Worm (Caenorhabditis elegans) whole organism, midembryonic: ENCODE data around the gene clr-1.

ENCODE experiments used
- T22C8.4 ChIP-seq: fragments of 200-800 bp; sonication (Bioruptor generic); IDR thresholded peaks from 2 replicates; pipeline ENCODE4 v1.3.6; 2022; ENCODE audit warnings: missing genetic modification characterization, missing compliant biosample characterization
- cog-1 ChIP-seq: sonication (generic microtip); optimal IDR thresholded peaks from 2 replicates; lab custom pipeline; 2016; ENCODE audit warnings: missing genetic modification characterization, missing compliant biosample characterization
- flt-1 ChIP-seq: fragments of 200-800 bp; sonication (Bioruptor generic); IDR thresholded peaks from 2 replicates; pipeline ENCODE4 v1.3.6; 2022; ENCODE audit warnings: missing genetic modification characterization, missing compliant biosample characterization
- klf-2 ChIP-seq: fragments of 200-800 bp; sonication (Bioruptor generic); conservative IDR thresholded peaks from 2 replicates; pipeline ENCODE4 v1.3.6; 2022; ENCODE audit warnings: missing genetic modification reagents, missing genetic modification characterization, missing compliant biosample characterization
- med-1 ChIP-seq: sonication (generic microtip); optimal IDR thresholded peaks from 2 replicates; lab custom pipeline; 2017; ENCODE audit warnings: missing genetic modification characterization, mild to moderate bottlenecking, missing compliant biosample characterization, antibody characterized with exemption, missing genetic modification reagents; ENCODE audit not compliant: insufficient read depth
- ref-1 ChIP-seq: fragments of 200-800 bp; sonication (Bioruptor generic); conservative IDR thresholded peaks from 2 replicates; pipeline ENCODE4 v1.3.6; 2022; ENCODE audit warnings: missing genetic modification reagents, missing genetic modification characterization, missing compliant biosample characterization
- tab-1 ChIP-seq: fragments of 200-800 bp; sonication (Bioruptor generic); IDR thresholded peaks from 2 replicates; pipeline ENCODE4 v1.3.6; 2022; ENCODE audit warnings: missing genetic modification characterization, missing compliant biosample characterization
- ztf-23 ChIP-seq: fragments of 200-800 bp; sonication (Bioruptor generic); IDR thresholded peaks from 2 replicates; pipeline ENCODE4 v1.3.6; 2022; ENCODE audit warnings: missing genetic modification reagents, missing genetic modification characterization, missing compliant biosample characterization
- ztf-29 ChIP-seq: fragments of 200-800 bp; sonication (Bioruptor generic); IDR thresholded peaks from 2 replicates; pipeline ENCODE4 v1.3.6; 2022; ENCODE audit warnings: missing genetic modification reagents, missing genetic modification characterization, missing compliant biosample characterization

clr-1 gene

DNA sequence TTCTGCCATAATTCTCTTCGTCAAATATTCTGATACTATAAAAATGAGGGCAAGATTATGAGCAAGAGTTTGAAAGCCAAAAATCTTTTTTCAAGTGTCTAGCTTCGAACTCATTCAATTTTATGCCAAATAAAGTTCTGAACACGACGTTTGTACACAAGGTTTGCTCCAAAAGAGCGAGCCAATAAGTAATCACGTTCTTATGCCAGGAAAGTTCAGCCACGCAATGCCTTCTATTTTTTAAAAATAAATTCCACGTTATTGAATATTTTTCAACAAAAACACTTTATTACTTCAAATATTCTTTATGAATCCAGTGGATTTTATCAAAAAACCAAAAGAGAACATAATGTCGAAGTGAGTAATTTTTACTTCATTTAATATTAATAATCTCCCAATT is 21.7 kb downstream of the clr-1 start, which contains the start of gene nep-5:
nep-5 (plus strand) TSS at position 301 of the 400 bp plus-strand sequence.
- TF ChIP-seq klf-2 (GFP tag; lab: Robert Waterston, UW) (no peak), flt-1 (GFP tag; lab: Robert Waterston, UW) (no peak), med-1 (no peak), tab-1 (GFP tag; lab: Robert Waterston, UW) (no peak), ztf-29 (GFP tag; lab: Robert Waterston, UW) (no peak), ref-1 (GFP tag; lab: Robert Waterston, UW) (no peak), cog-1 (tag; lab: Kevin White, UChicago) (no peak), T22C8.4 (GFP tag; lab: Robert Waterston, UW) (no peak), ztf-23 (no peak)

DNA sequence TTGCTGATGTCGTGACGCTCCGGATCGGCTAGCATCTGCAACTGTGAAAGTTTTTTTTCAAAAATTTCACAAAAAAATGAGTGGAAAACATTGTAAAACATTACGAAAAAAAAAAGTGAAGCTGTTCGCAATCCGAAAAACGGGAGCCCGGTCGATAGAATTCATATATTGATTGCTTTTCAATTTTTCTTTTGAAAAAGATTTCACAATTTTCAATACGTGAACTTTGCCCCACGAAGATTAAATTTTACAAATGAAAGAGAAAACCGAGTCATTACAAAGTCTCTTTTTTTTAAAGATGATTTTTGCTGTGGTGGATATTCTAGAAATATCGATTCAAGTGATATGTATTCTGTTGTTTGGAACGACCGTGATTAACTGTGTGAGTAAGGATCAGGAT is 28.2 kb downstream of the clr-1 start, which contains the start of gene F12A10.6:
F12A10.6 (minus strand) TSS at position 101 of the 400 bp plus-strand sequence.
- no peak for TF ChIP-seq ztf-23
- no peak for TF ChIP-seq klf-2 (GFP tag; lab: Robert Waterston, UW)
- no peak for TF ChIP-seq cog-1 (tag; lab: Kevin White, UChicago)
- no peak for TF ChIP-seq ztf-29 (GFP tag; lab: Robert Waterston, UW)
- TF ChIP-seq T22C8.4 (GFP tag; lab: Robert Waterston, UW): no peak
- no peak for TF ChIP-seq tab-1 (GFP tag; lab: Robert Waterston, UW)
- no peak for TF ChIP-seq ref-1 (GFP tag; lab: Robert Waterston, UW)
- no peak for TF ChIP-seq flt-1 (GFP tag; lab: Robert Waterston, UW)
- TF ChIP-seq med-1: no peak

DNA sequence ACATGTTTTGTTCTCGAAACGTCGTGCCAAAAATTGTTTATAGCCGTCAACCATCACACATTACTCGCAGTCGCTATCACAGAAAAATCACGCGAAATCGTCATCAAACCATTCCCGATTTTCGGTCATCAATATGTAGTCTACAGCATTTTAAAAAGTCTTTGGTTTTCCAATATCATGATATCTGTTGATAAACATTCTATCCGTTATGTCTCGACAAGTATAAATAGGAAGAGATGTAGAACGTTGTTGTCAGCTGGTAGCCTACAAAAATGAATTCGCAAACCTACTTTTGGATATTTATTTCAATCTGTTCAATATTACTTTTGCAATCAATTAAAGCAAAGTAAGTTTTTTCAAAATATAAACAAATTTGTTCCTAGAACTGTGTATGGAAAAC is 30.2 kb downstream of the clr-1 start, which contains the start of gene F12A10.1:
F12A10.1 (plus strand) TSS at position 166 of the 400 bp plus-strand sequence.
- no peak for TF ChIP-seq klf-2 (GFP tag; lab: Robert Waterston, UW)
- no peak for TF ChIP-seq ztf-29 (GFP tag; lab: Robert Waterston, UW)
- TF ChIP-seq ref-1 (GFP tag; lab: Robert Waterston, UW): no peak
- TF ChIP-seq med-1: no peak
- TF ChIP-seq tab-1 (GFP tag; lab: Robert Waterston, UW): no peak
- TF ChIP-seq ztf-23: no peak
- TF ChIP-seq T22C8.4 (GFP tag; lab: Robert Waterston, UW): no peak
- no peak for TF ChIP-seq flt-1 (GFP tag; lab: Robert Waterston, UW)

DNA sequence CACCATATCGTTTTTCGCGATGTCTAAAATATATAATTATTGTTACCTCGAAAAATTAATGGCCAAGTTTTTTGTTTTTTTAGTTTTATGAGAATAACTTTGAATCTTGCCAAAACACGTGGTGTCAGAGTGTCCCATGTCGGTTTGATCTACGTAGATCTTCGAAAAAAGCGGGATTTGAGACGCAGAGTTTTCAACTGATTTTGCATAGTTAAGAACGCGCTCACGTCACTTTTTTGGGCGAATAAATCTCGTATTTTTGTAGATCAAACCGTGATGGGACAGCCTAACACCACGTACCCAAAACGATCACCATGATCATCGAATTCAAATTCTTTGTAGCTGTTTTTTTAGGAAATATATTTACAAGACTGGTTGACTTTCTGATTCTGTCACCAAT is 31.4 kb downstream of the clr-1 start:
- TF ChIP-seq flt-1 (GFP tag; lab: Robert Waterston, UW): no peak
- no peak for TF ChIP-seq klf-2 (GFP tag; lab: Robert Waterston, UW)
- TF ChIP-seq T22C8.4 (GFP tag; lab: Robert Waterston, UW): no peak
- no peak for TF ChIP-seq tab-1 (GFP tag; lab: Robert Waterston, UW)
- TF ChIP-seq cog-1 (tag; lab: Kevin White, UChicago): no peak
- no peak for TF ChIP-seq ztf-23
- TF ChIP-seq ref-1 (GFP tag; lab: Robert Waterston, UW): no peak
- no peak for TF ChIP-seq ztf-29 (GFP tag; lab: Robert Waterston, UW)
- no peak for TF ChIP-seq med-1

DNA sequence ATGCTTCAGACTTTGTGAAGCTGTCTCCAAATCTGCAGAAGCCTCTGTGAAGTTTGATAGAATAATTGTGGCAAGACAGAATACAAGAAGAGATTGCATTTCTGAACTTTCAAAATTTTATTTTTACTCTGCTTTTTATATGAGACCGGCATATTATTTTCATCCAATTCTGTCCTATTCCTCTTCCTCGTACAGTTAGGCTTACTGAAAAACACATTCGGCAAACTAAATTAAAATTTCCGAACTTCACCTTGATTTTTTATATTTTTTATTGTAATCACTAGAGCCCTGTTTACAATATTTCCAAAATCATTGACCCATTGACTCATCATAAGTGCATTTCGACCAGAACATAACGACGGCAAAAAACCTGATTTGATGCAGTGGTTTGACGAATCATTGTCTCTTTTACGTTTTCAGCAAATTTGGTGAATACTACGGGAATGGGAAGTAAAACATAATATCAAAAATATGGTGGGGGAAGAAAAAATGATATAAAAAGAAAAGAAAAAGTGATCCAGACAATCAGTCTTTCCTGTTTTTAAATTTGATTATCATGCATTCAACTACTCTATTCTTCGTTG is 32.1 kb downstream of the clr-1 start, which contains the start of the genes suex-1 and F12A10.9:
suex-1 (minus strand) TSS at position 101 of the 584 bp plus-strand sequence.
F12A10.9 (plus strand) TSS at position 534 of the 584 bp plus-strand sequence.
- no peak for TF ChIP-seq flt-1 (GFP tag; lab: Robert Waterston, UW)
- TF ChIP-seq med-1: no peak
- no peak for TF ChIP-seq ztf-23
- TF ChIP-seq cog-1 (tag; lab: Kevin White, UChicago): no peak
- no peak for TF ChIP-seq tab-1 (GFP tag; lab: Robert Waterston, UW)
- TF ChIP-seq T22C8.4 (GFP tag; lab: Robert Waterston, UW): no peak
- no peak for TF ChIP-seq ref-1 (GFP tag; lab: Robert Waterston, UW)
- TF ChIP-seq klf-2 (GFP tag; lab: Robert Waterston, UW): no peak
- TF ChIP-seq ztf-29 (GFP tag; lab: Robert Waterston, UW): no peak

DNA sequence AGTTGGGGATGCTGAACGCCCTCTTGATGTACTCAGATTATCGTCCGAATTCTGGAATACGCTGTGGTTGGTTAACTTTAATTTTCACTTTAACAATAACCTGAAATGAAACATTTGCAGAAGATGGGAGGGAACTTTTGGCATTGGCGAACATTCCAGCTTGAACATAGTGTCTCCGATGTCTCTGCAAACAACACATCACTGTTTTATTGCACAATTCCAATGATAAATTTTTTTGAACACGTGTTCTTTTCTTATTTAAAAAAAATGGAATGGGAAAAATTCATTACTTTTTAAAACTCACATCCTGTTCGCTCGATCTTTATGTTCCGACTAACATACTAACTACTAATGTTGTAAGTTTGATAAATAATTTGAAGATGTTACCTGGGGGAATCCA is 34.3 kb downstream of the clr-1 start, which contains the start of gene fzy-1:
fzy-1 (plus strand) TSS at position 301 of the 400 bp plus-strand sequence.
- TF ChIP-seq ref-1 (GFP tag; lab: Robert Waterston, UW): no peak
- TF ChIP-seq tab-1 (GFP tag; lab: Robert Waterston, UW): no peak
- no peak for TF ChIP-seq T22C8.4 (GFP tag; lab: Robert Waterston, UW)
- TF ChIP-seq med-1: no peak
- TF ChIP-seq cog-1 (tag; lab: Kevin White, UChicago): no peak
- TF ChIP-seq ztf-23: no peak
- no peak for TF ChIP-seq ztf-29 (GFP tag; lab: Robert Waterston, UW)
- no peak for TF ChIP-seq klf-2 (GFP tag; lab: Robert Waterston, UW)
- TF ChIP-seq flt-1 (GFP tag; lab: Robert Waterston, UW): no peak

DNA sequence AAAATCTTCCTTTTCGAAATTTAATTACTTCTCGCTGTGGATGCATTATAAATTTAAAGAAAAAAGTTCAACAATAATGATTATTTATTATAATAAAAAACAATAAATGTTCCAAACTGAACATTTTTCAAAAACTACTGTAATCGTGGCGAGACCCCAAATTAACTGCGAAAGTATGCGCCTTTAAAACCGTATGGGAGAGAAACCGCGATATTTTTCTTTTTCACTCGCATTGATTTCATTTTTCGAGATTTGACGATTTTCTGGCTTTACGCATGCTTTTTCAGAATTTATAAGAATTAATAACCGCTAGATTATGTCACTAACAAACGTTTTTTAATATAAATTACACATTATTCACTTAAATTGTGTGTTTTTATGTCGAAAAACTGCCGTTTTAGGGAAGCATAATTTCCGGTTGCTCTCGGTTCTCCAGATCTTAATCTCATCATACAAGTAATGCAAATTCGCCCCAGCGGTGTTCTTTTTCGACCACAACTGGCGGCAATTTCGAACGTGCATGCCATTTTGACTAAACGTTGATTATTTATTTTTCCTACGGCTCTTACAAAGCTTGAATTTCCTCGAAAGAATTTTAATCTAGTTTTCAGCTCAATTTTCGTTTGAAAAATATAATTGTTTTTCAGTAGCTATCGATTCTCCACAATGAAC is 35.0 kb downstream of the clr-1 start, which contains the start of gene F12A10.8:
F12A10.8 (minus strand) TSS at position 79 of the 672 bp plus-strand sequence.
- TF ChIP-seq klf-2 (GFP tag; lab: Robert Waterston, UW) (no peak), ztf-29 (GFP tag; lab: Robert Waterston, UW) (no peak), T22C8.4 (GFP tag; lab: Robert Waterston, UW) (no peak), flt-1 (GFP tag; lab: Robert Waterston, UW) (no peak), med-1 (no peak), cog-1 (tag; lab: Kevin White, UChicago) (no peak), ref-1 (GFP tag; lab: Robert Waterston, UW) (no peak), tab-1 (GFP tag; lab: Robert Waterston, UW) (no peak), ztf-23 (no peak)

DNA sequence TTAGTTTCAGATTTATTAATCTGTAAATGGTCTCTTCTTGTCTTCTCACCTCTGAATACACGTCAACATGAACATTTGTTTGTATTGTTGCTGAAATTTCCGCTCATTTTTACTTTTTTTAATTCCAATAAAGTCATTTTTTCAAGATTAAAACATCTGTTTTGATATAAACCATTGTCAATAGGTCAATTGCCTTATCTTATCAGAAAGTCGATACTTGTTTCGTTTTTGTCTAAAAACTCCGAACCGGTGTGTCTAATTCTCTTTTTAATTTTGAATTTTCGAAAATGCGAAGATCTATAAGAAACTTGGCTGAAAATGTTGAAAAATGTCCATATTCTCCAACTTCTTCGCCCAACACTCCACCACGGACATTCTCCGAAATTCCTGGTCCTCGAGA is 37.6 kb downstream of the clr-1 start, which contains the start of gene cyp-44A1:
cyp-44A1 (plus strand) TSS at position 285 of the 400 bp plus-strand sequence.
- TF ChIP-seq ztf-23: no peak
- no peak for TF ChIP-seq cog-1 (tag; lab: Kevin White, UChicago)
- TF ChIP-seq T22C8.4 (GFP tag; lab: Robert Waterston, UW): no peak
- TF ChIP-seq flt-1 (GFP tag; lab: Robert Waterston, UW): no peak
- TF ChIP-seq med-1: no peak
- no peak for TF ChIP-seq klf-2 (GFP tag; lab: Robert Waterston, UW)
- TF ChIP-seq tab-1 (GFP tag; lab: Robert Waterston, UW): no peak
- TF ChIP-seq ztf-29 (GFP tag; lab: Robert Waterston, UW): no peak
- TF ChIP-seq ref-1 (GFP tag; lab: Robert Waterston, UW): no peak
